Worm (Caenorhabditis elegans): ENCODE data around the gene rbm-25.

DNA sequence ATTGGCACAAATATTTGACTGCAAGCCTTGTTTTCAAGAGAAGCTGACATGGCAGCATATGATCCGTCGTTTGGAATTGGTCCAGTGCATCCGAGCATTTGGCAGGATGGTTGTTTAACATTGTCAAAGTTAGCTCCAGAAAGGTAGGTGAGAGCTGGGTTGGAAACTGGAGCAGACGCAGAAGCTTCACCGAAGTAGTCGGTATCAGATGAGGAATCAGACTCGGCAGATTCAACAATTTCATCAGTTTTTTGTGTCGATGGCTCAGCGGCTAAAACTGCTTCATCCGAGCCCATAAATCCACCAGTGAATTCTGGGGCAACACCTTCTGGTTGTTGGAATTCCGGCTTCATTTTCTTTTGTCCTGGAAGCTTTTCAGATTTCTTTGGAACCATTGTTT, 51.6 kb downstream of the rbm-25 start:
- TF ChIP-seq nhr-237 (tag; optimal IDR thresholded peaks at IDR 0.05) (no peak), nfya-1 (tag; optimal IDR thresholded peaks at IDR 0.05; ENCODE audit: insufficient read depth) (no peak), egl-27 (tag; optimal IDR thresholded peaks at IDR 0.05) (no peak), unc-62 (GFP tag; optimal IDR thresholded peaks at IDR 0.05) (no peak), ztf-11 (tag; optimal IDR thresholded peaks at IDR 0.05) (no peak), ceh-82 (tag; optimal IDR thresholded peaks at IDR 0.05) (no peak), nhr-11 (tag; optimal IDR thresholded peaks at IDR 0.05) (no peak)
